Fruit fly (Drosophila melanogaster) whole organism, embryonic: ENCODE measurements around the gene CG42592.

Experiments
- Ada2b ChIP-seq: fragments of 200-800 bp; sonication (Bioruptor generic); IDR thresholded peaks from 2 replicates; pipeline ENCODE4 v1.3.6; 2022; ENCODE audit warnings: missing biosample characterization, missing genetic modification characterization
- Blimp-1 ChIP-seq: fragments of 200-800 bp; sonication (Bioruptor generic); optimal IDR thresholded peaks from 3 replicates; lab custom pipeline; 2018; ENCODE audit warnings: missing biosample characterization, missing genetic modification characterization, mild to moderate bottlenecking, moderate library complexity, missing genetic modification reagents
- CG1024 ChIP-seq: fragments of 200-800 bp; sonication (Bioruptor generic); IDR thresholded peaks from 2 replicates; pipeline ENCODE4 v1.3.6; 2022; ENCODE audit warnings: missing biosample characterization, missing genetic modification characterization
- CG10462 ChIP-seq: fragments of 200-800 bp; sonication (Bioruptor generic); optimal IDR thresholded peaks from 2 replicates; lab custom pipeline; 2016; ENCODE audit warnings: missing biosample characterization, missing genetic modification characterization
- CG12744 ChIP-seq: fragments of 200-800 bp; sonication (Bioruptor generic); optimal IDR thresholded peaks from 2 replicates; lab custom pipeline; 2016; ENCODE audit warnings: missing biosample characterization, missing genetic modification characterization
- CG13775 ChIP-seq: fragments of 200-800 bp; sonication (Bioruptor generic); optimal IDR thresholded peaks from 3 replicates; lab custom pipeline; 2017; ENCODE audit warnings: missing biosample characterization, mild to moderate bottlenecking, missing genetic modification characterization
- CG14014 ChIP-seq: fragments of 200-800 bp; sonication (Bioruptor generic); IDR thresholded peaks from 2 replicates; pipeline ENCODE4 v1.3.6; 2022; ENCODE audit warnings: missing biosample characterization, missing genetic modification characterization
- CG17328 ChIP-seq: fragments of 200-800 bp; sonication (Bioruptor generic); IDR thresholded peaks from 2 replicates; pipeline ENCODE4 v1.3.6; 2022; ENCODE audit warnings: missing biosample characterization, missing genetic modification characterization
- CG17359 ChIP-seq: fragments of 200-800 bp; sonication (Bioruptor generic); optimal IDR thresholded peaks from 3 replicates; lab custom pipeline; 2018; ENCODE audit warnings: missing biosample characterization, mild to moderate bottlenecking, missing genetic modification characterization, moderate library complexity
- CG1792 ChIP-seq: fragments of 200-800 bp; sonication (Bioruptor generic); optimal IDR thresholded peaks from 2 replicates; lab custom pipeline; 2016; ENCODE audit warnings: missing biosample characterization, missing genetic modification characterization
- CG2116 ChIP-seq: fragments of 200-800 bp; sonication (Bioruptor generic); optimal IDR thresholded peaks from 3 replicates; lab custom pipeline; 2018; ENCODE audit warnings: missing biosample characterization, mild to moderate bottlenecking, missing genetic modification characterization
- CG2889 ChIP-seq: fragments of 200-800 bp; sonication (Bioruptor generic); IDR thresholded peaks from 3 replicates; pipeline ENCODE4 v1.3.6; 2022; ENCODE audit warnings: missing biosample characterization, missing genetic modification characterization
- CG3407 ChIP-seq: fragments of 200-800 bp; sonication (Bioruptor generic); optimal IDR thresholded peaks from 2 replicates; lab custom pipeline; 2018; ENCODE audit warnings: missing biosample characterization, mild to moderate bottlenecking, missing genetic modification characterization
- CG4328 ChIP-seq: fragments of 200-800 bp; sonication (Bioruptor generic); optimal IDR thresholded peaks from 3 replicates; lab custom pipeline; 2017; ENCODE audit warnings: missing biosample characterization, missing genetic modification reagents, missing genetic modification characterization
- CG6175 ChIP-seq: fragments of 200-800 bp; sonication (Bioruptor generic); IDR thresholded peaks from 3 replicates; pipeline ENCODE4 v1.3.6; 2022; ENCODE audit warnings: missing biosample characterization, missing genetic modification characterization
- CG6854 ChIP-seq: fragments of 200-800 bp; sonication (Bioruptor generic); optimal IDR thresholded peaks from 3 replicates; lab custom pipeline; 2017; ENCODE audit warnings: missing biosample characterization, mild to moderate bottlenecking, missing genetic modification characterization
- CG7271 ChIP-seq: fragments of 200-800 bp; sonication (Bioruptor generic); optimal IDR thresholded peaks from 2 replicates; lab custom pipeline; 2018; ENCODE audit warnings: missing biosample characterization, mild to moderate bottlenecking, missing genetic modification characterization, moderate library complexity
- CG9932 ChIP-seq: fragments of 200-800 bp; sonication (Bioruptor generic); IDR thresholded peaks from 2 replicates; pipeline ENCODE4 v1.3.6; 2022; ENCODE audit warnings: missing biosample characterization, missing genetic modification characterization
- Dad ChIP-seq: fragments of 200-800 bp; sonication (Bioruptor generic); optimal IDR thresholded peaks from 3 replicates; lab custom pipeline; 2016; ENCODE audit warnings: missing biosample characterization, missing genetic modification characterization
- Ets65A ChIP-seq: fragments of 200-800 bp; sonication (Bioruptor generic); peaks from one replicate; lab custom pipeline; 2016; ENCODE audit warnings: missing biosample characterization, missing genetic modification characterization
- HLH54F ChIP-seq: fragments of 200-800 bp; sonication (Bioruptor generic); optimal IDR thresholded peaks from 3 replicates; lab custom pipeline; 2016; ENCODE audit warnings: missing biosample characterization, missing genetic modification characterization
- Hand ChIP-seq: fragments of 200-800 bp; sonication (Bioruptor generic); optimal IDR thresholded peaks from 2 replicates; lab custom pipeline; 2017; ENCODE audit warnings: mild to moderate bottlenecking, missing biosample characterization, missing genetic modification reagents, missing genetic modification characterization
- Lpt ChIP-seq: fragments of >200 bp; optimal IDR thresholded peaks from 2 replicates; lab custom pipeline; 2018; ENCODE audit warnings: missing biosample characterization, missing genetic modification characterization
- NFAT ChIP-seq: fragments of 200-800 bp; sonication (Bioruptor generic); IDR thresholded peaks from 2 replicates; pipeline ENCODE4 v1.3.6; 2022; ENCODE audit warnings: missing biosample characterization, missing genetic modification characterization
- Nf-YA ChIP-seq: fragments of 200-800 bp; sonication (Bioruptor generic); IDR thresholded peaks from 2 replicates; pipeline ENCODE4 v1.3.6; 2022; ENCODE audit warnings: missing biosample characterization, missing genetic modification characterization
- Ptx1 ChIP-seq: fragments of 200-800 bp; sonication (Bioruptor generic); IDR thresholded peaks from 2 replicates; pipeline ENCODE4 v1.3.6; 2022; ENCODE audit warnings: missing biosample characterization, missing genetic modification characterization
- YL-1 ChIP-seq: fragments of 200-800 bp; sonication (Bioruptor generic); optimal IDR thresholded peaks from 3 replicates; lab custom pipeline; 2017; ENCODE audit warnings: missing biosample characterization, mild to moderate bottlenecking, missing genetic modification characterization
- ash1 ChIP-seq: fragments of 200-800 bp; sonication (Bioruptor generic); optimal IDR thresholded peaks from 2 replicates; lab custom pipeline; 2018; ENCODE audit warnings: missing biosample characterization, mild to moderate bottlenecking, missing genetic modification characterization
- cad ChIP-seq: fragments of >200 bp; optimal IDR thresholded peaks from 2 replicates; lab custom pipeline; 2017; ENCODE audit warnings: missing biosample characterization, missing genetic modification characterization
- cas ChIP-seq: fragments of 200-800 bp; sonication (Bioruptor generic); IDR thresholded peaks from 2 replicates; pipeline ENCODE4 v1.3.6; 2022; ENCODE audit warnings: missing biosample characterization, missing genetic modification characterization
- cato ChIP-seq: fragments of 200-800 bp; sonication (Bioruptor generic); optimal IDR thresholded peaks from 2 replicates; lab custom pipeline; 2016; ENCODE audit warnings: missing biosample characterization, missing genetic modification characterization, borderline replicate concordance
- chif ChIP-seq, 2 experiments: fragments of 200-800 bp; sonication (Bioruptor generic); optimal IDR thresholded peaks; 3 replicates each; lab custom pipeline; 2016; ENCODE audit warnings: missing biosample characterization in 2 of 2, missing genetic modification characterization in 2 of 2
- dati ChIP-seq: fragments of 200-800 bp; sonication (Bioruptor generic); IDR thresholded peaks from 2 replicates; pipeline ENCODE4 v1.3.6; 2022; ENCODE audit warnings: missing biosample characterization, missing genetic modification characterization
- dmrt11E ChIP-seq: fragments of 200-800 bp; sonication (Bioruptor generic); optimal IDR thresholded peaks from 3 replicates; lab custom pipeline; 2018; ENCODE audit warnings: missing biosample characterization, mild to moderate bottlenecking, missing genetic modification characterization, moderate library complexity
- fru ChIP-seq: fragments of >200 bp; optimal IDR thresholded peaks from 2 replicates; lab custom pipeline; 2017
- gce ChIP-seq: fragments of 200-800 bp; sonication (Bioruptor generic); IDR thresholded peaks from 3 replicates; pipeline ENCODE4 v1.3.6; 2022; ENCODE audit warnings: missing biosample characterization, missing genetic modification characterization
- gcm2 ChIP-seq: fragments of 200-800 bp; sonication (Bioruptor generic); optimal IDR thresholded peaks from 2 replicates; lab custom pipeline; 2016; ENCODE audit warnings: missing biosample characterization, missing genetic modification characterization
- lbe ChIP-seq: fragments of 200-800 bp; sonication (Bioruptor generic); optimal IDR thresholded peaks from 2 replicates; lab custom pipeline; 2016; ENCODE audit warnings: missing biosample characterization, mild to moderate bottlenecking, missing genetic modification characterization
- luna ChIP-seq: fragments of 200-800 bp; sonication (Bioruptor generic); optimal IDR thresholded peaks from 2 replicates; lab custom pipeline; 2016; ENCODE audit warnings: missing biosample characterization, missing genetic modification characterization
- mam ChIP-seq: fragments of 200-800 bp; sonication (Bioruptor generic); optimal IDR thresholded peaks from 3 replicates; lab custom pipeline; 2016; ENCODE audit warnings: missing biosample characterization, missing genetic modification characterization
- nau ChIP-seq: fragments of 200-800 bp; sonication (Bioruptor generic); optimal IDR thresholded peaks from 3 replicates; lab custom pipeline; 2017; ENCODE audit warnings: missing biosample characterization, mild to moderate bottlenecking, missing genetic modification characterization, missing genetic modification reagents
- org-1 ChIP-seq: fragments of 200-800 bp; sonication (Bioruptor generic); optimal IDR thresholded peaks from 2 replicates; lab custom pipeline; 2017; ENCODE audit warnings: missing biosample characterization, missing genetic modification characterization
- otp ChIP-seq: fragments of 200-800 bp; sonication (Bioruptor generic); IDR thresholded peaks from 3 replicates; pipeline ENCODE4, ENCODE4 v1.3.6; 2022; ENCODE audit warnings: missing biosample characterization, missing genetic modification characterization
- pan ChIP-seq, 4 experiments: fragments of >200 bp in 3 of 4; fragments of 200-800 bp in 1 of 4; sonication (Bioruptor generic) in 1 of 4; optimal IDR thresholded peaks in 3 of 4; IDR thresholded peaks in 1 of 4; 2 replicates each; pipeline versions ENCODE4 v1.3.6 to Lab custom; 2017 to 2022; ENCODE audit warnings: missing biosample characterization in 2 of 4, missing genetic modification characterization in 2 of 4, mixed read lengths in 1 of 4
- pho ChIP-seq: fragments of 200-800 bp; sonication (Bioruptor generic); optimal IDR thresholded peaks from 2 replicates; lab custom pipeline; 2016; ENCODE audit warnings: missing biosample characterization, missing genetic modification characterization
- ro ChIP-seq: fragments of 200-800 bp; sonication (Bioruptor generic); IDR thresholded peaks from 2 replicates; pipeline ENCODE4 v1.3.6; 2022; ENCODE audit warnings: missing biosample characterization, missing genetic modification characterization
- sim ChIP-seq: fragments of 200-800 bp; sonication (Bioruptor generic); IDR thresholded peaks from 2 replicates; pipeline ENCODE4 v1.3.6; 2022; ENCODE audit warnings: missing biosample characterization, missing genetic modification characterization
- sisA ChIP-seq: fragments of 200-800 bp; sonication (Bioruptor generic); IDR thresholded peaks from 2 replicates; pipeline ENCODE4 v1.3.6; 2022; ENCODE audit warnings: missing biosample characterization, missing genetic modification characterization
- sna ChIP-seq: fragments of 200-800 bp; sonication (Bioruptor generic); IDR thresholded peaks from 2 replicates; pipeline ENCODE4 v1.3.6; 2022; ENCODE audit warnings: missing biosample characterization, missing genetic modification characterization; ENCODE audit not compliant: partially characterized antibody
- sug ChIP-seq: fragments of 200-800 bp; optimal IDR thresholded peaks from 2 replicates; lab custom pipeline; 2019; ENCODE audit warnings: missing biosample characterization, mild to moderate bottlenecking, missing genetic modification characterization, moderate library complexity
- tin ChIP-seq: fragments of 200-800 bp; sonication (Bioruptor generic); optimal IDR thresholded peaks from 3 replicates; lab custom pipeline; 2016; ENCODE audit warnings: missing biosample characterization, missing genetic modification characterization
- z ChIP-seq: fragments of 200-800 bp; sonication (Bioruptor generic); IDR thresholded peaks from 3 replicates; pipeline ENCODE4 v1.3.6; 2022; ENCODE audit warnings: missing biosample characterization, missing genetic modification characterization
- zen2 ChIP-seq: fragments of 200-800 bp; sonication (Bioruptor generic); IDR thresholded peaks from 3 replicates; pipeline ENCODE4 v1.3.6; 2022; ENCODE audit warnings: missing biosample characterization, missing genetic modification characterization; ENCODE audit not compliant: partially characterized antibody

CG42592 gene

DNA sequence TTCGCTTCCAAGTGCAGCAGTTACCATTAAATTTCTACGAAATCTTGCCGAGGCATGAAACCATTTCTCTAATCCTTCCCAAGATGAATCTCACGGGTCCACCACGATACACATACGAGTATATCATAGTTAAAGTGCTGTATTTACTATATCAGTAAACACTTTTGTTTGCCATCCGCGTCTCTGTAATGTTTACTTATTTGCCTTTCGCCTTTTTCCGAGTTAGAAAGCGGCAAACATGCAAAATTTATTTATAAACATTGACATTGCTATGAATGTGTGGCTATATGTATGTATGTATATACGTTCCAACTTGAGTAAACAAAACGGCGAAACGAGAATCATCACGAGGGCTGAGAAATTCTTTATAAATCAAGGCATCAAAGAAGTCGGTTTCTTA is 5.2 kb downstream of the CG42592 start (continued):
- no peak for TF ChIP-seq luna
- TF ChIP-seq CG1792 = no peak
- no peak for TF ChIP-seq CG17328
- TF ChIP-seq CG10462 (GFP tag; lab: Kevin White, UChicago) = no peak
- TF ChIP-seq CG2116 = no peak
- TF ChIP-seq cato = no peak
- TF ChIP-seq CG6854 (GFP tag; lab: Kevin White, UChicago) = peak; percentile 2
- TF ChIP-seq tin (GFP tag; lab: Kevin White, UChicago) = no peak
- no peak for TF ChIP-seq lbe (GFP tag; lab: Kevin White, UChicago)
- TF ChIP-seq CG17359 (tag; lab: Kevin White, UChicago) = no peak
- no peak for TF ChIP-seq gcm2 (GFP tag; lab: Kevin White, UChicago)
- TF ChIP-seq CG13775 (GFP tag; lab: Kevin White, UChicago) = no peak
- TF ChIP-seq sisA (GFP tag; lab: Robert Waterston, UW) = no peak
- peak; percentile 85 for TF ChIP-seq CG7271 (tag; lab: Kevin White, UChicago)
- TF ChIP-seq ro (GFP tag; lab: Robert Waterston, UW) = no peak
- TF ChIP-seq CG4328 (GFP tag; lab: Kevin White, UChicago) = peak; percentile 33
- TF ChIP-seq CG3407 (GFP tag; lab: Kevin White, UChicago) = peak; percentile 17
- peak; percentile 71 for TF ChIP-seq Blimp-1 (GFP tag; lab: Kevin White, UChicago)
- TF ChIP-seq ash1 = no peak
- no peak for TF ChIP-seq CG12744 (GFP tag; lab: Kevin White, UChicago)
- TF ChIP-seq Ada2b = no peak
- TF ChIP-seq CG9932 (GFP tag; lab: Robert Waterston, UW) = no peak
- no peak for TF ChIP-seq NFAT (GFP tag; lab: Robert Waterston, UW)
- peak in 1 of 2 experiments; percentile 16 for TF ChIP-seq chif (GFP tag; optimal IDR thresholded peaks at IDR 0.05; lab: Kevin White, UChicago)
- no peak for TF ChIP-seq sug (tag; lab: Kevin White, UChicago)
- no peak for TF ChIP-seq cad (GFP tag; lab: Kevin White, UChicago)
- TF ChIP-seq pho (GFP tag; lab: Kevin White, UChicago) = no peak
- TF ChIP-seq CG14014 (GFP tag; lab: Robert Waterston, UW) = no peak
- no peak for TF ChIP-seq fru (lab: Kevin White, UChicago)
- no peak for TF ChIP-seq pan (optimal IDR thresholded peaks at IDR 0.05; lab: Kevin White, UChicago)
- no peak for TF ChIP-seq pan (GFP tag; optimal IDR thresholded peaks at IDR 0.05 in 1 of 2, IDR thresholded peaks at IDR 0.05 in 1 of 2)
- TF ChIP-seq HLH54F (GFP tag; lab: Kevin White, UChicago) = no peak
- TF ChIP-seq gce = no peak
- no peak for TF ChIP-seq CG2889
- no peak for TF ChIP-seq cas (GFP tag; lab: Robert Waterston, UW)
- TF ChIP-seq otp (GFP tag; lab: Robert Waterston, UW) = 0 out of 3 replicates have a peak, but pooled peaks have one; percentile 35
- TF ChIP-seq dmrt11E (tag; lab: Kevin White, UChicago) = peak; percentile 18
- no peak for TF ChIP-seq dati
- TF ChIP-seq Dad (GFP tag; lab: Kevin White, UChicago) = no peak
- no peak for TF ChIP-seq zen2 (GFP tag; lab: Robert Waterston, UW)
- no peak for TF ChIP-seq z
- TF ChIP-seq Lpt (GFP tag; lab: Kevin White, UChicago) = no peak
- TF ChIP-seq Hand (GFP tag; lab: Kevin White, UChicago) = no peak
- no peak for TF ChIP-seq CG1024 (GFP tag; lab: Robert Waterston, UW)
- no peak for TF ChIP-seq Ets65A (GFP tag; lab: Kevin White, UChicago)
- no peak for TF ChIP-seq sna
- no peak for TF ChIP-seq CG6175
- no peak for TF ChIP-seq Nf-YA
- TF ChIP-seq sim (GFP tag; lab: Robert Waterston, UW) = no peak
- no peak for TF ChIP-seq mam (GFP tag; lab: Kevin White, UChicago)
- TF ChIP-seq org-1 = no peak
- no peak for TF ChIP-seq Ptx1 (GFP tag; lab: Robert Waterston, UW)
- no peak for TF ChIP-seq nau (GFP tag; lab: Kevin White, UChicago)
- TF ChIP-seq YL-1 = no peak
